Fruit fly (Drosophila melanogaster): ENCODE data around the gene nur.
A peak's percentile ranks its signal among the peaks of the same experiment; 100 is the strongest.

Gene nur

dm6 chr2L:13780109-13780947 lies 44.4 kb downstream of the nur start, which contains the start of the genes CG9008 and p38b (continued):
- TF ChIP-seq gcm2 (GFP tag; optimal IDR thresholded peaks at IDR 0.05) (peak; percentile 6), E2f2 (GFP tag; IDR thresholded peaks at IDR 0.05) (0 out of 2 replicates have a peak, but pooled peaks have one; percentile 24), Nf-YA (GFP tag; IDR thresholded peaks at IDR 0.05) (0 out of 2 replicates have a peak, but pooled peaks have one; percentile 10), emc (GFP tag; optimal IDR thresholded peaks at IDR 0.05) (no peak), cad (GFP tag; optimal IDR thresholded peaks at IDR 0.05) (no peak), sisA (GFP tag; IDR thresholded peaks at IDR 0.05) (peak; percentile 55; the same call in 1 of the 2 replicates), pho (GFP tag; optimal IDR thresholded peaks at IDR 0.05) (peak; percentile 41), scrt (GFP tag; optimal IDR thresholded peaks at IDR 0.05) (peak; percentile 80), CG6254 (GFP tag; optimal IDR thresholded peaks at IDR 0.05) (peak; percentile 47), Hmr (GFP tag; optimal IDR thresholded peaks at IDR 0.05) (peak; percentile 89), CG10147 (GFP tag; optimal IDR thresholded peaks at IDR 0.05) (peak; percentile 88), dpn (GFP tag; optimal IDR thresholded peaks at IDR 0.05) (peak; percentile 30 to 83), CG1024 (GFP tag; IDR thresholded peaks at IDR 0.05) (no peak), CG13296 (GFP tag; optimal IDR thresholded peaks at IDR 0.05) (peak; percentile 87), CG12744 (GFP tag; optimal IDR thresholded peaks at IDR 0.05) (no peak), sens-2 (GFP tag; IDR thresholded peaks at IDR 0.05) (no peak), CG14667 (GFP tag; IDR thresholded peaks at IDR 0.05) (peak; percentile 5; the same call in 1 of the 2 replicates), twi (tag; optimal IDR thresholded peaks at IDR 0.05) (peak; percentile 68), nom (GFP tag; optimal IDR thresholded peaks at IDR 0.05) (peak; percentile 59), Lim3 (GFP tag; IDR thresholded peaks at IDR 0.05) (no peak), CG1832 (GFP tag; optimal IDR thresholded peaks at IDR 0.05) (no peak), da (GFP tag; optimal IDR thresholded peaks at IDR 0.05) (no peak), Sry-δ (GFP tag; optimal IDR thresholded peaks at IDR 0.05) (peak; percentile 37), Max (GFP tag; optimal IDR thresholded peaks at IDR 0.05) (peak; percentile 61), CG2678 (tag; optimal IDR thresholded peaks at IDR 0.05) (peak; percentile 95), CG9609 (GFP tag; optimal IDR thresholded peaks at IDR 0.05) (no peak), CG9437 (GFP tag; optimal IDR thresholded peaks at IDR 0.05) (peak; percentile 90), ci (GFP tag; IDR thresholded peaks at IDR 0.05) (peak; percentile 4; the same call in 1 of the 3 replicates), CG3407 (GFP tag; optimal IDR thresholded peaks at IDR 0.05) (peak; percentile 56), tio (GFP tag; optimal IDR thresholded peaks at IDR 0.05) (no peak), chif (GFP tag; optimal IDR thresholded peaks at IDR 0.05) (no peak), run (tag; optimal IDR thresholded peaks at IDR 0.05) (peak; percentile 58), CG15073 (GFP tag; optimal IDR thresholded peaks at IDR 0.05) (no peak), toy (GFP tag; IDR thresholded peaks at IDR 0.05) (0 out of 2 replicates have a peak, but pooled peaks have one; percentile 20), CG16813 (GFP tag; IDR thresholded peaks at IDR 0.05; ENCODE audit: partially characterized antibody) (peak; percentile 25; the same call in 1 of the 3 replicates), slp2 (GFP tag; optimal IDR thresholded peaks at IDR 0.05) (no peak), CG4617 (GFP tag; optimal IDR thresholded peaks at IDR 0.05; ENCODE audit: borderline replicate concordance) (peak; percentile 53), CG10274 (GFP tag; optimal IDR thresholded peaks at IDR 0.05) (peak; percentile 90), CkIIα-i1 (GFP tag; IDR thresholded peaks at IDR 0.05) (no peak), CG10654 (GFP tag; optimal IDR thresholded peaks at IDR 0.05) (peak; percentile 46), CG7786 (GFP tag; optimal IDR thresholded peaks at IDR 0.05) (no peak), dysf (GFP tag; IDR thresholded peaks at IDR 0.05) (peak; percentile 77), CG4404 (GFP tag; IDR thresholded peaks at IDR 0.05) (no peak), Atf3 (GFP tag; optimal IDR thresholded peaks at IDR 0.05) (no peak), CG13424 (tag; optimal IDR thresholded peaks at IDR 0.05) (peak; percentile 92), Stat92E (GFP tag; optimal IDR thresholded peaks at IDR 0.05) (peak in 1 of 3 experiments; percentile 19), Dip3 (GFP tag; optimal IDR thresholded peaks at IDR 0.05) (peak; percentile 7), Hr39 (optimal IDR thresholded peaks at IDR 0.05) (no peak), Aef1 (GFP tag; IDR thresholded peaks at IDR 0.05) (peak; percentile 63; the same call in 2 of the 3 replicates), hth (optimal IDR thresholded peaks at IDR 0.05) (no peak)
